Worm (Caenorhabditis elegans) whole organism, L4 larva: Measurements from ENCODE around the gene R07E3.6.

ENCODE experiments used
- R02D3.7 ChIP-seq: fragments of 150-350 bp; sonication (generic microtip); optimal IDR thresholded peaks from 3 replicates; lab custom pipeline; 2014; ENCODE audit warnings: missing biosample characterization, missing genetic modification characterization
- daf-8 ChIP-seq: fragments of 200-800 bp; sonication (Bioruptor generic); IDR thresholded peaks from 2 replicates; pipeline ENCODE4 v1.3.6; 2022; ENCODE audit warnings: missing genetic modification characterization, missing compliant biosample characterization
- egl-27 ChIP-seq: sonication (generic microtip); optimal IDR thresholded peaks from 3 replicates; lab custom pipeline; 2017; ENCODE audit warnings: missing biosample characterization, missing genetic modification reagents, missing genetic modification characterization
- fkh-10 ChIP-seq: fragments of 150-350 bp; optimal IDR thresholded peaks from 2 replicates; lab custom pipeline; 2014; ENCODE audit warnings: missing biosample characterization, missing genetic modification reagents, missing genetic modification characterization
- lin-15B ChIP-seq: fragments of 150-350 bp; sonication (generic microtip); optimal IDR thresholded peaks from 3 replicates; lab custom pipeline; 2014; ENCODE audit warnings: missing biosample characterization, missing genetic modification characterization
- lin-39 ChIP-seq: fragments of 150-350 bp; optimal IDR thresholded peaks from 2 replicates; lab custom pipeline; 2014; ENCODE audit warnings: missing biosample characterization, missing genetic modification reagents, missing genetic modification characterization
- lir-3 ChIP-seq: sonication (generic microtip); optimal IDR thresholded peaks from 2 replicates; lab custom pipeline; 2016; ENCODE audit warnings: mild to moderate bottlenecking, missing genetic modification characterization, missing compliant biosample characterization
- nhr-6 ChIP-seq: fragments of 150-350 bp; optimal IDR thresholded peaks from 2 replicates; lab custom pipeline; 2014; ENCODE audit warnings: missing biosample characterization, missing genetic modification characterization
- php-3 ChIP-seq: fragments of 200-800 bp; sonication (Bioruptor generic); IDR thresholded peaks from 2 replicates; pipeline ENCODE4 v1.3.6; 2022; ENCODE audit warnings: missing genetic modification reagents, missing genetic modification characterization, missing compliant biosample characterization
- rbr-2 ChIP-seq: sonication (generic microtip); optimal IDR thresholded peaks from 2 replicates; lab custom pipeline; 2016; ENCODE audit warnings: missing genotype, missing genetic modification characterization, missing compliant biosample characterization
- skn-1 ChIP-seq: fragments of 150-350 bp; optimal IDR thresholded peaks from 2 replicates; lab custom pipeline; 2014; ENCODE audit warnings: missing biosample characterization, missing genetic modification characterization
- snpc-4 ChIP-seq: fragments of 150-350 bp; optimal IDR thresholded peaks from 2 replicates; lab custom pipeline; 2014; ENCODE audit warnings: missing biosample characterization, missing genetic modification characterization
- unc-130 ChIP-seq: sonication (generic microtip); optimal IDR thresholded peaks from 2 replicates; lab custom pipeline; 2016; ENCODE audit warnings: missing genetic modification reagents, missing genetic modification characterization, missing compliant biosample characterization
- zag-1 ChIP-seq: fragments of 150-350 bp; optimal IDR thresholded peaks from 2 replicates; lab custom pipeline; 2014; ENCODE audit warnings: missing biosample characterization, missing genetic modification characterization

- TF ChIP-seq R02D3.7 (tag; lab: Kevin White, UChicago) (no peak), daf-8 (GFP tag; lab: Robert Waterston, UW) (no peak), snpc-4 (tag; lab: Kevin White, UChicago) (no peak), zag-1 (tag; lab: Kevin White, UChicago) (no peak), skn-1 (tag; lab: Kevin White, UChicago) (no peak), lin-39 (tag; lab: Kevin White, UChicago) (no peak), unc-130 (GFP tag; lab: Kevin White, UChicago) (no peak), rbr-2 (no peak), php-3 (no peak), lin-15B (tag; lab: Kevin White, UChicago) (no peak), fkh-10 (no peak), lir-3 (no peak), nhr-6 (tag; lab: Kevin White, UChicago) (no peak), egl-27 (tag; lab: Kevin White, UChicago) (no peak)
Observed at ce11 chrX:10304178-10304577, 13.3 kb upstream of the R07E3.6 start, which contains the start of gene fipr-21.
